Fruit fly (Drosophila melanogaster) whole organism, pupa: ENCODE data around the gene CG13843.
A peak's percentile ranks its signal among the peaks of the same experiment; 100 is the strongest.

Experiments used
- CG10348 ChIP-seq: fragments of 200-800 bp; sonication (Bioruptor generic); IDR thresholded peaks from 2 replicates; pipeline ENCODE4 v1.3.6; 2022; ENCODE audit warnings: missing biosample characterization, missing genetic modification characterization
- CG12605 ChIP-seq: fragments of 200-800 bp; sonication (Bioruptor generic); IDR thresholded peaks from 2 replicates; pipeline ENCODE4 v1.3.6; 2022; ENCODE audit warnings: missing biosample characterization, missing genetic modification characterization
- CG13204 ChIP-seq: fragments of 200-800 bp; sonication (Bioruptor generic); optimal IDR thresholded peaks from 2 replicates; lab custom pipeline; 2018; ENCODE audit warnings: missing biosample characterization, mild to moderate bottlenecking, missing genetic modification characterization, moderate library complexity
- CG14655 ChIP-seq: fragments of 200-800 bp; sonication (Bioruptor generic); optimal IDR thresholded peaks from 3 replicates; lab custom pipeline; 2017; ENCODE audit warnings: mild to moderate bottlenecking, missing biosample characterization, missing genetic modification reagents, missing genetic modification characterization
- CG15710 ChIP-seq: fragments of 200-800 bp; sonication (Bioruptor generic); optimal IDR thresholded peaks from 2 replicates; lab custom pipeline; 2018; ENCODE audit warnings: missing biosample characterization, mild to moderate bottlenecking, missing genetic modification characterization, moderate library complexity
- CG17806 ChIP-seq: fragments of 200-800 bp; sonication (Bioruptor generic); optimal IDR thresholded peaks from 2 replicates; lab custom pipeline; 2018; ENCODE audit warnings: missing biosample characterization, mild to moderate bottlenecking, missing genetic modification characterization, moderate library complexity
- CG32121 ChIP-seq: fragments of 200-800 bp; sonication (Bioruptor generic); IDR thresholded peaks from 2 replicates; pipeline ENCODE4 v1.3.6; 2022; ENCODE audit warnings: missing biosample characterization, missing genetic modification characterization
- CG34367 ChIP-seq: fragments of 200-800 bp; sonication (Bioruptor generic); optimal IDR thresholded peaks from 2 replicates; lab custom pipeline; 2018; ENCODE audit warnings: missing biosample characterization, mild to moderate bottlenecking, missing genetic modification characterization
- CG4496 ChIP-seq: fragments of 200-800 bp; sonication (Bioruptor generic); IDR thresholded peaks from 3 replicates; pipeline ENCODE4 v1.3.6; 2022; ENCODE audit warnings: missing biosample characterization, missing genetic modification characterization
- CG8159 ChIP-seq: fragments of 200-800 bp; sonication (Bioruptor generic); optimal IDR thresholded peaks from 3 replicates; lab custom pipeline; 2018; ENCODE audit warnings: missing biosample characterization, mild to moderate bottlenecking, missing genetic modification characterization, moderate library complexity
- CG8301 ChIP-seq: fragments of 200-800 bp; sonication (Bioruptor generic); optimal IDR thresholded peaks from 2 replicates; lab custom pipeline; 2018; ENCODE audit warnings: missing biosample characterization, mild to moderate bottlenecking, missing genetic modification characterization
- CG9948 ChIP-seq: fragments of 200-800 bp; sonication (Bioruptor generic); optimal IDR thresholded peaks from 2 replicates; lab custom pipeline; 2018; ENCODE audit warnings: missing biosample characterization, mild to moderate bottlenecking, missing genetic modification characterization, moderate library complexity
- D1 ChIP-seq: fragments of 200-800 bp; sonication (Bioruptor generic); optimal IDR thresholded peaks from 2 replicates; lab custom pipeline; 2018; ENCODE audit warnings: missing biosample characterization, mild to moderate bottlenecking, missing genetic modification characterization, moderate library complexity
- EcR ChIP-seq: fragments of 200-800 bp; sonication (Bioruptor generic); optimal IDR thresholded peaks from 3 replicates; lab custom pipeline; 2019; ENCODE audit warnings: missing biosample characterization, missing genetic modification characterization, mild to moderate bottlenecking, moderate library complexity, missing genetic modification reagents
- Ets98B ChIP-seq: fragments of 200-800 bp; sonication (Bioruptor generic); IDR thresholded peaks from 2 replicates; pipeline ENCODE4 v1.3.6; 2022; ENCODE audit warnings: missing biosample characterization, missing genetic modification characterization
- Pif1A ChIP-seq: fragments of 200-800 bp; sonication (Bioruptor generic); optimal IDR thresholded peaks from 3 replicates; lab custom pipeline; 2016; ENCODE audit warnings: missing biosample characterization, missing genetic modification characterization
- Pif1B ChIP-seq: fragments of 200-800 bp; sonication (Bioruptor generic); optimal IDR thresholded peaks from 3 replicates; lab custom pipeline; 2016; ENCODE audit warnings: missing biosample characterization, missing genetic modification characterization
- Snoo ChIP-seq: fragments of 200-800 bp; sonication (Bioruptor generic); optimal IDR thresholded peaks from 3 replicates; lab custom pipeline; 2017; ENCODE audit warnings: missing biosample characterization, mild to moderate bottlenecking, missing genetic modification characterization, inconsistent platforms
- fd96Ca ChIP-seq: fragments of 200-800 bp; sonication (Bioruptor generic); IDR thresholded peaks from 3 replicates; pipeline ENCODE4 v1.3.6; 2022; ENCODE audit warnings: missing biosample characterization, missing genetic modification characterization
- gl ChIP-seq: fragments of 200-800 bp; sonication (Bioruptor generic); optimal IDR thresholded peaks from 2 replicates; lab custom pipeline; 2018; ENCODE audit warnings: missing biosample characterization, mild to moderate bottlenecking, missing genetic modification characterization
- rn ChIP-seq: fragments of 200-800 bp; sonication (Bioruptor generic); IDR thresholded peaks from 2 replicates; pipeline ENCODE4 v1.3.6; 2022; ENCODE audit warnings: missing biosample characterization, missing genetic modification characterization

The CG13843 gene

dm6 chr3R:22598759-22599158, 10.5 kb upstream of the CG13843 start:
- TF ChIP-seq Pif1A (GFP tag; lab: Kevin White, UChicago) = no peak
- no peak for TF ChIP-seq CG32121
- no peak for TF ChIP-seq CG14655

- TF ChIP-seq CG4496 (GFP tag; lab: Robert Waterston, UW) = no peak
- TF ChIP-seq CG15710 (tag; lab: Kevin White, UChicago) = no peak
- TF ChIP-seq Pif1A (GFP tag; lab: Kevin White, UChicago) = no peak
- TF ChIP-seq CG12605 (GFP tag; lab: Robert Waterston, UW) = no peak
- TF ChIP-seq CG8301 (tag; lab: Kevin White, UChicago) = no peak
- no peak for TF ChIP-seq Snoo (tag; lab: Kevin White, UChicago)
- no peak for TF ChIP-seq CG32121
- no peak for TF ChIP-seq fd96Ca (GFP tag; lab: Robert Waterston, UW)
- TF ChIP-seq CG34367 (tag; lab: Kevin White, UChicago) = no peak
- no peak for TF ChIP-seq CG14655
- no peak for TF ChIP-seq rn (GFP tag; lab: Robert Waterston, UW)
- TF ChIP-seq D1 = no peak
- no peak for TF ChIP-seq CG9948 (tag; lab: Kevin White, UChicago)
- no peak for TF ChIP-seq Ets98B (GFP tag; lab: Robert Waterston, UW)
- no peak for TF ChIP-seq EcR (GFP tag; lab: Kevin White, UChicago)
Observed at dm6 chr3R:22602783-22603182, 6.5 kb upstream of the CG13843 start.

dm6 chr3R:22613448-22613847, 4.2 kb downstream of the CG13843 start, which contains the start of the genes CG31156 and mRRF2:
Gene CG31156 (minus strand): TSS chr3R:22613656.
Gene mRRF2 (plus strand): TSS chr3R:22613686.
- TF ChIP-seq CG9948 (tag; lab: Kevin White, UChicago) (no peak), CG12605 (GFP tag; lab: Robert Waterston, UW) (no peak), D1 (no peak), rn (GFP tag; lab: Robert Waterston, UW) (no peak), gl (tag; lab: Kevin White, UChicago) (no peak), CG34367 (tag; lab: Kevin White, UChicago) (no peak), CG32121 (no peak), EcR (GFP tag; lab: Kevin White, UChicago) (no peak), Ets98B (GFP tag; lab: Robert Waterston, UW) (no peak), Snoo (tag; lab: Kevin White, UChicago) (no peak), fd96Ca (GFP tag; lab: Robert Waterston, UW) (no peak), CG8159 (tag; lab: Kevin White, UChicago) (no peak), CG15710 (tag; lab: Kevin White, UChicago) (no peak)

dm6 chr3R:22616211-22616610, 6.9 kb downstream of the CG13843 start, which contains the start of gene CG31161:
Gene CG31161 (plus strand): TSS chr3R:22616511.
- TF ChIP-seq CG17806 (tag; lab: Kevin White, UChicago) = no peak
- no peak for TF ChIP-seq EcR (GFP tag; lab: Kevin White, UChicago)
- no peak for TF ChIP-seq fd96Ca (GFP tag; lab: Robert Waterston, UW)
- TF ChIP-seq gl (tag; lab: Kevin White, UChicago) = no peak
- no peak for TF ChIP-seq D1
- TF ChIP-seq CG8159 (tag; lab: Kevin White, UChicago) = no peak
- no peak for TF ChIP-seq CG4496 (GFP tag; lab: Robert Waterston, UW)
- no peak for TF ChIP-seq Ets98B (GFP tag; lab: Robert Waterston, UW)
- TF ChIP-seq CG15710 (tag; lab: Kevin White, UChicago) = no peak
- TF ChIP-seq CG14655 = no peak
- no peak for TF ChIP-seq CG9948 (tag; lab: Kevin White, UChicago)
- TF ChIP-seq Pif1B (GFP tag; lab: Kevin White, UChicago) = no peak
- TF ChIP-seq Pif1A (GFP tag; lab: Kevin White, UChicago) = no peak
- TF ChIP-seq CG12605 (GFP tag; lab: Robert Waterston, UW) = no peak
- TF ChIP-seq CG10348 (GFP tag; lab: Robert Waterston, UW) = no peak
- TF ChIP-seq rn (GFP tag; lab: Robert Waterston, UW) = no peak
- no peak for TF ChIP-seq Snoo (tag; lab: Kevin White, UChicago)

dm6 chr3R:22618280-22618679, 9.0 kb downstream of the CG13843 start, which contains the start of gene mRpL45:
Gene mRpL45 (plus strand): TSS chr3R:22618492.
- TF ChIP-seq CG8301 (tag; lab: Kevin White, UChicago) (no peak), CG4496 (GFP tag; lab: Robert Waterston, UW) (no peak)

- TF ChIP-seq CG8301 (tag; lab: Kevin White, UChicago) (peak; percentile 90), Pif1A (GFP tag; lab: Kevin White, UChicago) (no peak), CG17806 (tag; lab: Kevin White, UChicago) (peak; percentile 91), CG12605 (GFP tag; lab: Robert Waterston, UW) (peak; percentile 93), Ets98B (GFP tag; lab: Robert Waterston, UW) (peak; percentile 96), gl (tag; lab: Kevin White, UChicago) (peak; percentile 70), CG10348 (GFP tag; lab: Robert Waterston, UW) (peak; percentile 73), CG13204 (no peak), CG9948 (tag; lab: Kevin White, UChicago) (peak; percentile 84), CG32121 (peak; percentile 96), CG14655 (no peak), CG8159 (tag; lab: Kevin White, UChicago) (peak; percentile 89), D1 (no peak), CG34367 (tag; lab: Kevin White, UChicago) (peak; percentile 82), CG4496 (GFP tag; lab: Robert Waterston, UW) (peak; percentile 96), Pif1B (GFP tag; lab: Kevin White, UChicago) (peak; percentile 92), Snoo (tag; lab: Kevin White, UChicago) (peak; percentile 81), rn (GFP tag; lab: Robert Waterston, UW) (peak; percentile 84), fd96Ca (GFP tag; lab: Robert Waterston, UW) (peak; percentile 93), CG15710 (tag; lab: Kevin White, UChicago) (peak; percentile 87), EcR (GFP tag; lab: Kevin White, UChicago) (peak; percentile 79)
Observed at dm6 chr3R:22624737-22625136, 15.5 kb downstream of the CG13843 start.
